Fruit fly (Drosophila melanogaster) ovary, adult (tissue): Measurements from ENCODE around the gene Acp63F.
A peak's percentile ranks its signal among the peaks of the same experiment; 100 is the strongest.

Source experiments
- CG17801 ChIP-seq: fragments of 200-800 bp; optimal IDR thresholded peaks from 2 replicates; lab custom pipeline; 2019; ENCODE audit warnings: missing biosample characterization, mild to moderate bottlenecking, missing genetic modification characterization, moderate library complexity; ENCODE audit not compliant: partially characterized antibody

The Acp63F gene

dm6 chr3L:3801813-3802212, 14.3 kb downstream of the Acp63F start:
- TF ChIP-seq CG17801 (GFP tag; lab: Kevin White, UChicago): no peak

DNA sequence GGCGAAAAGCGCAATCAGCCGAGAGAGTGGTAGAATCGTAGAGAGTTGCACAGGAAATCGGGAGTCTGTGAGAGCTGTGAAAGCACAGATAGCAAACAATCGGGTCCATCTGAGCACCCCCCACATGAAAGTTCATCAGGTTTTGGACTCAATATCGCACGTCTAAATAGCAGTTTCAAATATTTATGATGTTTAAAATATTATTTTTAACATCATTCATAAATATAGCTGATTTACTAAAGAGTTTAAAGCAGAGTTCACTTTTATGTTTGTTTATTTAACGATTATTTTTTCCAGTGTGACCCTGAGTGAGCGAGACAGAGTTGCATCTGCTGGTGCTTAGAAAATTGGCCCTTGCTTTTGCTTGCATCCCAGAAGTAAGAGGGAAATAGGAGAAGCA, 14.8 kb downstream of the Acp63F start:
- no peak for TF ChIP-seq CG17801 (GFP tag; lab: Kevin White, UChicago)

dm6 chr3L:3799766-3800165, 16.4 kb downstream of the Acp63F start:
- TF ChIP-seq CG17801 (GFP tag; lab: Kevin White, UChicago): no peak

- TF ChIP-seq CG17801 (GFP tag; lab: Kevin White, UChicago): no peak
Observed at dm6 chr3L:3798488-3798887, 17.7 kb downstream of the Acp63F start.

dm6 chr3L:3797681-3798080, 18.5 kb downstream of the Acp63F start:
- no peak for TF ChIP-seq CG17801 (GFP tag; lab: Kevin White, UChicago)

dm6 chr3L:3791043-3791682, 25.0 kb downstream of the Acp63F start:
- TF ChIP-seq CG17801 (GFP tag; lab: Kevin White, UChicago): no peak

- TF ChIP-seq CG17801 (GFP tag; lab: Kevin White, UChicago): no peak
Observed at dm6 chr3L:3790504-3790903, 25.6 kb downstream of the Acp63F start, which contains the start of gene CG32266. Gene CG32266, plus strand, starts transcription at chr3L:3790804.

dm6 chr3L:3788790-3789421, 27.2 kb downstream of the Acp63F start:
- TF ChIP-seq CG17801 (GFP tag; lab: Kevin White, UChicago): no peak

- TF ChIP-seq CG17801 (GFP tag; lab: Kevin White, UChicago): peak; percentile 27
Observed at dm6 chr3L:3787595-3788151, 28.5 kb downstream of the Acp63F start.

- no peak for TF ChIP-seq CG17801 (GFP tag; lab: Kevin White, UChicago)
Observed at dm6 chr3L:3787077-3787433, 29.1 kb downstream of the Acp63F start.

DNA sequence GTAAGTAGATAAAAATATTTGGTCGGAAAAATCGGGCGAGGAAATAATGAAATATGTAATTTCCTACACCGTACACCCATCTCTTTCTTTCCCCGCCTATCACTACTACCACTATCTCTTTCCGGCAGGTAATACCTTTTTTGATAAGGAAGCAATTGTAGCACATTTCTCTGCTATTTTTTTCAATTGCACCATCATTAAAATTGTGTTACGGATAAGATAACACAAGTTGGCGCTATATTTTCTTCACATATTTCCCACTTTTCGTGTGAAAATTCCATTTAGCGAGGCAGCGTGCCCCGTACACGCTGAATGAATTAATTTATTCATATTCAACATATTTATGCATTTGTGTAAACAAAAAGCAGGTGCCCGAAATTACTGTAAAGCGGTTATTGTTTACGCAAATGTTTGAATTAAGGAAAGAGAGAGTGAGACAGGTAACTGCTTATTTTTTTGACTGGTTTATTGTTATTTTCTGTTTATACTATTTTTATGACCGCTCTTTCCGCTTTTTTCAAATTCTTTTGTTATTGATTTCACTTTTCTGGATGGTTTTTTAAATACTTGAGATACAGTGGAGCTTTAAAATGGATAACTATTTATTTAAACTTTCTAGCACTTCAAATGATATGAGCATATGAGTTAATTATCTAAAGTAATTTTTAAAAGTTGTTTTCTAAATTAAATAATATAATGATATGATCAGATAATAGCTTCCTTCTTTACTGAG, 29.6 kb downstream of the Acp63F start:
- no peak for TF ChIP-seq CG17801 (GFP tag; lab: Kevin White, UChicago)

DNA sequence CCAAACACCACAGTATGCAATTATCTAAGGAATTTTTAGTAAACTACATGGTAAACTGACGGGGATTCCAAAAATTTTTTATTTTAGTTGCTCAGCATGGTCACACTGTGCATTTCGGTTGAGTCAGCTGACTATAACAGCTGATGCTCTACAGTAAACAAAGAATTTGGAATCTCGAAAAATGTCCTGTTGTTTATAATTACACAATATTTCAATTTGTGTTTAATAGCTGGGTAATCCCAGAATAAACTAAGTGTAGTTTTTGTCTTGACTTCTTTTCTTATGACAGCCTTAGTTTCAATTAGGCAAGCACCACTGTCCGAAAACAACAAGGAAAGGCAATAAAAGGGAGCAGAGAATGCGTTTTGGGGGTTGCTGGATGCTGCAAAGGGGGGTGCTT, 30.5 kb downstream of the Acp63F start:
- no peak for TF ChIP-seq CG17801 (GFP tag; lab: Kevin White, UChicago)

DNA sequence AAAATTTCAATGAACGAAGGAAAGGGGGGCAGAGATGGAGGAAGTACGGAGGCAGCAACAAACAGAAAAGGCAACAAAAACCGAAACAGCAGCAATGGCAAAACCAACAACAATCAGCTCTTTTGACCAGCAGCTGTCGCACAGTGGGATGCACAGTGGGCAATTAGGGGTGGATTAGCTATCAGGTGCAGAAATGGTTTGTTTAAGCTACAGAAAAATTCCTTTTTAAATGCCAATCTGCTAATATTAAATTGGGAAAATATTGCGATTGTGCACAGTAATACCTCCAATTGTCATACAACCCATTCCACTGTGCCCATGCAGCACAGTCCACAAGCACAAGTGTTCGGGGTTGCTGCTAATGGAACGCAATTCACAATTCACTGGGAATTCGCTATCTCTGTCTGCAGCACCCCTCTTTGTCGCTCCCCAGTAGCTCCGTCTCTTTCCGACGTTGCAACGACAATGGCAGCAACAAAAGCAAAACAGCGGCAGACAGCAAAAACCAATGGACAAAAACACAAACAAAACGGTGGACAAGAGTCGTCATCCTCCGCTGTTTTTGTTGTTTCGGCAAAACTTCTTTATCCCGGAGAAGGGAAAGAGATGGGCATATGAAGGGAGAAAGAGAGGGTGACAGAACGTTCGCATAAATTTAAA, 31.0 kb downstream of the Acp63F start:
- no peak for TF ChIP-seq CG17801 (GFP tag; lab: Kevin White, UChicago)

dm6 chr3L:3784001-3784400, 32.2 kb downstream of the Acp63F start:
- no peak for TF ChIP-seq CG17801 (GFP tag; lab: Kevin White, UChicago)

DNA sequence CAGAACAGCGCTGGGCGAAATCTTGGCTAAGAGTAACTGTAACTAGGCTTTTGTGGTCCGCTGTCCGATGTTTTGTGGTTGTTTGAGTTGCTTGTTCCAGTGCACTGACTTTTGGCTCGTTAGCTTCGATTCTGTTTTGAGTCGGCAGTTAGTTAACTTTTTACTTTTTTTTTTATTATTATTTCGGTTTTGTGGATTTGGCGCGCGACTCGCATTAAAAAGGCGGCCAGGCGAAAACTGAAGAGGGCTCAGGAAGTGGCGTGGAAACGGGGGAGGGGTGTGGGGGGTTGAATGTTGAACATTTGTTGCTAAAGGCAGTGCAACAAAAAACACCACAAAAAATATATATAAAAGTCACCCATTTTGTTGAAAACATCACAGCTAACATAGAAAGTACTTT, 32.7 kb downstream of the Acp63F start:
- TF ChIP-seq CG17801 (GFP tag; lab: Kevin White, UChicago): no peak
